Fruit fly (Drosophila melanogaster): ENCODE measurements around the gene Amnionless.

Amnionless gene

DNA sequence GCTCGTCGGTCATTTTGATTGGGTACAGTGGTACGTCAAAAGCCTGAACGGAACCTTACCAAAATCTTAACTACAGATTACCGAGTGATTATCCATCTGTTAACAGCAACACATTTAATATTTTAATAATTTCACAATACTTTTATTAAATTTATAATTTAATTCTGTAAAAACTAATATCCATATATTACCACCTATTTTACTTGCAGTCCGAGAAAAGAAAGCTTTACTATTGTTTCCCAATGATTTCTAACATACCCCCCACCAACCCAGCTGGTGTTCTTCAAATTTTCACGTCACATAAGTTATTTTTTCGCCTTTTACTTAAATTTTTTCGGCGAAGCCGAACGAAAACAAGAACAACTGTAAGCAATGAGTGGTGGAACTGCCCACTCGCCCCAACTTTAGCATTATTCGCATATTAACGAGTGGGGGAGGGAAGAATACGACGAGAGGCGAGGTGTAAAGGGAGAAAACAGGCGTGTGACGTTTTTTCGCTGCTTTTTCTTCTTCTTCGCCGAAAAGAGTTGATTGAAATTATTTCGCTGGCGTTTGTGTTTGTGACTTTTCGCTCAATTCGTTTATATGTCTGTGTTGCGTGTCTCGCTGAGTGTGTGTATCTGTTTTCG, 41.0 kb downstream of the Amnionless start (continued):
- TF ChIP-seq CG18262 (tag; optimal IDR thresholded peaks at IDR 0.05) (peak; percentile 64), CG10565 (GFP tag; optimal IDR thresholded peaks at IDR 0.05) (no peak), CG2129 (GFP tag; IDR thresholded peaks at IDR 0.05; ENCODE audit: partially characterized antibody) (no peak), CG12219 (GFP tag; optimal IDR thresholded peaks at IDR 0.05) (peak; percentile 9), hkb (optimal IDR thresholded peaks at IDR 0.05) (no peak), hkb (GFP tag; IDR thresholded peaks at IDR 0.05) (no peak), unpg (GFP tag; optimal IDR thresholded peaks at IDR 0.05) (peak; percentile 50), her (GFP tag; optimal IDR thresholded peaks at IDR 0.05) (no peak), gce (GFP tag; IDR thresholded peaks at IDR 0.05) (no peak), Mrtf (GFP tag; IDR thresholded peaks at IDR 0.05) (no peak), CG7271 (tag; optimal IDR thresholded peaks at IDR 0.05) (no peak), ranshi (GFP tag; IDR thresholded peaks at IDR 0.05) (peak; percentile 56; the same call in 1 of the 2 replicates), CG6854 (GFP tag; optimal IDR thresholded peaks at IDR 0.05) (peak; percentile 54), inv (GFP tag; IDR thresholded peaks at IDR 0.05; ENCODE audit: partially characterized antibody) (no peak), CG15269 (tag; optimal IDR thresholded peaks at IDR 0.05) (peak; percentile 62), da (GFP tag; optimal IDR thresholded peaks at IDR 0.05) (no peak), CG8944 (GFP tag; optimal IDR thresholded peaks at IDR 0.05) (no peak), CG4424 (GFP tag; optimal IDR thresholded peaks at IDR 0.05) (peak; percentile 37), sr (GFP tag; IDR thresholded peaks at IDR 0.05) (no peak), Sry-δ (GFP tag; optimal IDR thresholded peaks at IDR 0.05) (no peak), Hr39 (optimal IDR thresholded peaks at IDR 0.05) (no peak), CG6254 (GFP tag; optimal IDR thresholded peaks at IDR 0.05) (peak; percentile 20), jumu (GFP tag; optimal IDR thresholded peaks at IDR 0.05) (no peak), ind (GFP tag; optimal IDR thresholded peaks at IDR 0.05) (peak; percentile 62), Max (GFP tag; optimal IDR thresholded peaks at IDR 0.05) (no peak), CG17186 (GFP tag; optimal IDR thresholded peaks at IDR 0.05) (no peak), BtbVII (GFP tag; optimal IDR thresholded peaks at IDR 0.05) (peak; percentile 75), phol (tag; optimal IDR thresholded peaks at IDR 0.05) (peak; percentile 49), Aef1 (GFP tag; IDR thresholded peaks at IDR 0.05) (no peak), CG11696 (GFP tag; IDR thresholded peaks at IDR 0.05) (no peak), CG32767 (GFP tag; IDR thresholded peaks at IDR 0.05) (no peak), CG17612 (GFP tag; IDR thresholded peaks at IDR 0.05) (no peak), Xrp1 (GFP tag; IDR thresholded peaks at IDR 0.05) (peak; percentile 54), cas (GFP tag; IDR thresholded peaks at IDR 0.05) (no peak)

dm6 chr2L:247432-247831, 41.5 kb downstream of the Amnionless start:
- TF ChIP-seq Hey (tag; optimal IDR thresholded peaks at IDR 0.05) (no peak), hbn (GFP tag; IDR thresholded peaks at IDR 0.05; ENCODE audit: partially characterized antibody) (peak; percentile 16; the same call in 1 of the 2 replicates), row (GFP tag; IDR thresholded peaks at IDR 0.05) (no peak), CG3163 (GFP tag; optimal IDR thresholded peaks at IDR 0.05) (no peak), CG9215 (GFP tag; IDR thresholded peaks at IDR 0.05) (no peak), CG10366 (GFP tag; IDR thresholded peaks at IDR 0.05) (no peak), CG4328 (GFP tag; optimal IDR thresholded peaks at IDR 0.05) (no peak), Side (GFP tag; optimal IDR thresholded peaks at IDR 0.05) (no peak), D19A (tag; optimal IDR thresholded peaks at IDR 0.05) (no peak), CG12104 (GFP tag; optimal IDR thresholded peaks at IDR 0.05) (no peak), chinmo (GFP tag; IDR thresholded peaks at IDR 0.05; ENCODE audit: partially characterized antibody) (peak; percentile 70; the same call in 2 of the 4 replicates), CG14710 (tag; optimal IDR thresholded peaks at IDR 0.05) (no peak), CG2129 (GFP tag; IDR thresholded peaks at IDR 0.05; ENCODE audit: partially characterized antibody) (0 out of 2 replicates have a peak, but pooled peaks have one; percentile 19), cg (GFP tag; optimal IDR thresholded peaks at IDR 0.05) (peak; percentile 60), CG17912 (GFP tag; optimal IDR thresholded peaks at IDR 0.05) (no peak), sug (tag; optimal IDR thresholded peaks at IDR 0.05) (no peak), Fer2 (tag; optimal IDR thresholded peaks at IDR 0.05) (no peak), Trl (optimal IDR thresholded peaks at IDR 0.05) (no peak), Trl (GFP tag; optimal IDR thresholded peaks at IDR 0.05) (no peak), CG13775 (GFP tag; optimal IDR thresholded peaks at IDR 0.05) (no peak), usp (GFP tag; optimal IDR thresholded peaks at IDR 0.05) (no peak)
